Worm (Caenorhabditis elegans) whole organism, midembryonic: ENCODE measurements around the gene stdh-3.

Source experiments
- T22C8.4 ChIP-seq: fragments of 200-800 bp; sonication (Bioruptor generic); IDR thresholded peaks from 2 replicates; pipeline ENCODE4 v1.3.6; 2022; ENCODE audit warnings: missing genetic modification characterization, missing compliant biosample characterization
- cog-1 ChIP-seq: sonication (generic microtip); optimal IDR thresholded peaks from 2 replicates; lab custom pipeline; 2016; ENCODE audit warnings: missing genetic modification characterization, missing compliant biosample characterization
- flt-1 ChIP-seq: fragments of 200-800 bp; sonication (Bioruptor generic); IDR thresholded peaks from 2 replicates; pipeline ENCODE4 v1.3.6; 2022; ENCODE audit warnings: missing genetic modification characterization, missing compliant biosample characterization
- klf-2 ChIP-seq: fragments of 200-800 bp; sonication (Bioruptor generic); conservative IDR thresholded peaks from 2 replicates; pipeline ENCODE4 v1.3.6; 2022; ENCODE audit warnings: missing genetic modification reagents, missing genetic modification characterization, missing compliant biosample characterization
- med-1 ChIP-seq: sonication (generic microtip); optimal IDR thresholded peaks from 2 replicates; lab custom pipeline; 2017; ENCODE audit warnings: missing genetic modification characterization, mild to moderate bottlenecking, missing compliant biosample characterization, antibody characterized with exemption, missing genetic modification reagents; ENCODE audit not compliant: insufficient read depth
- ref-1 ChIP-seq: fragments of 200-800 bp; sonication (Bioruptor generic); conservative IDR thresholded peaks from 2 replicates; pipeline ENCODE4 v1.3.6; 2022; ENCODE audit warnings: missing genetic modification reagents, missing genetic modification characterization, missing compliant biosample characterization
- tab-1 ChIP-seq: fragments of 200-800 bp; sonication (Bioruptor generic); IDR thresholded peaks from 2 replicates; pipeline ENCODE4 v1.3.6; 2022; ENCODE audit warnings: missing genetic modification characterization, missing compliant biosample characterization
- ztf-23 ChIP-seq: fragments of 200-800 bp; sonication (Bioruptor generic); IDR thresholded peaks from 2 replicates; pipeline ENCODE4 v1.3.6; 2022; ENCODE audit warnings: missing genetic modification reagents, missing genetic modification characterization, missing compliant biosample characterization
- ztf-29 ChIP-seq: fragments of 200-800 bp; sonication (Bioruptor generic); IDR thresholded peaks from 2 replicates; pipeline ENCODE4 v1.3.6; 2022; ENCODE audit warnings: missing genetic modification reagents, missing genetic modification characterization, missing compliant biosample characterization

DNA sequence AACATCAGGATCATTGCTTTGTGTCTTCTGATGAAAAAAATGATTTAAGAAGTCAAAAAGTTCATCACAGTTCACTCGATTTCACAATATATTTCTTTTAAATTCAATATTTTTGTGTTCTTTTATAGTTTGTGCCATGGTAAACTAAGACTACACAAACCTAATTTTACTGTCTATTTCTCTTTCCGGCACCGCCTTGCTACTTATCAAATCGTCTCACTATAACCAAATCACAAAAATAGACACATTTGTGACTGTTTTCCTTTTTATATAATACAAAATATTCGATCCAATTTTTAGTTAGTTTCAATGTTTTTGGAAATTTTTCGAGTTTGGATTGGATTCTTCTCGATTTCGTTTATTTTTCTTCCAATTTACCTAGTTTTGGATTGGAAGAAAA is 49.6 kb downstream of the stdh-3 start, which contains the start of gene swt-6:
- no peak for TF ChIP-seq flt-1 (GFP tag; lab: Robert Waterston, UW)
- TF ChIP-seq tab-1 (GFP tag; lab: Robert Waterston, UW) = no peak
- no peak for TF ChIP-seq ref-1 (GFP tag; lab: Robert Waterston, UW)
- TF ChIP-seq T22C8.4 (GFP tag; lab: Robert Waterston, UW) = no peak
- no peak for TF ChIP-seq med-1
- no peak for TF ChIP-seq cog-1 (tag; lab: Kevin White, UChicago)
- no peak for TF ChIP-seq ztf-29
- no peak for TF ChIP-seq ztf-23 (GFP tag; lab: Robert Waterston, UW)
- no peak for TF ChIP-seq klf-2 (GFP tag; lab: Robert Waterston, UW)
